Fruit fly (Drosophila melanogaster): Measurements from ENCODE around the gene CG4325.

dm6 chrX:2012121-2012452 is 31.5 kb downstream of the CG4325 start:
- TF ChIP-seq CG10348 (GFP tag; IDR thresholded peaks at IDR 0.05) (no peak), CG12605 (GFP tag; IDR thresholded peaks at IDR 0.05) (peak; percentile 22; the same call in 1 of the 2 replicates), CG15710 (tag; optimal IDR thresholded peaks at IDR 0.05) (no peak), D1 (tag; optimal IDR thresholded peaks at IDR 0.05) (no peak), CG8159 (tag; optimal IDR thresholded peaks at IDR 0.05) (no peak), Pif1B (GFP tag; optimal IDR thresholded peaks at IDR 0.05) (no peak), CG13204 (GFP tag; optimal IDR thresholded peaks at IDR 0.05) (no peak), EcR (GFP tag; optimal IDR thresholded peaks at IDR 0.05) (no peak), gl (tag; optimal IDR thresholded peaks at IDR 0.05) (no peak), CG14655 (GFP tag; optimal IDR thresholded peaks at IDR 0.05) (no peak), Ets98B (GFP tag; IDR thresholded peaks at IDR 0.05) (peak; percentile 8; the same call in 1 of the 2 replicates), Pif1A (GFP tag; optimal IDR thresholded peaks at IDR 0.05) (no peak)

All from whole organism, pupa.